Fruit fly (Drosophila melanogaster) Kc167 (cell line): Measurements from ENCODE around the gene CG14543.

Experiments
- Myc ChIP-seq: fragments of >200 bp; optimal IDR thresholded peaks from 2 replicates; lab custom pipeline; 2017; ENCODE audit warnings: missing external identifiers
- Sin3A ChIP-seq: fragments of >200 bp; optimal IDR thresholded peaks from 2 replicates; lab custom pipeline; 2018; ENCODE audit warnings: missing external identifiers
- h ChIP-seq: fragments of >200 bp; optimal IDR thresholded peaks from 3 replicates; lab custom pipeline; 2018; ENCODE audit warnings: missing external identifiers
- insv ChIP-seq: fragments of >200 bp; optimal IDR thresholded peaks from 3 replicates; lab custom pipeline; 2018; ENCODE audit warnings: missing external identifiers
- psq ChIP-seq: fragments of >200 bp; optimal IDR thresholded peaks from 2 replicates; lab custom pipeline; 2017; ENCODE audit warnings: missing external identifiers
- ttk ChIP-seq: sonication (Bioruptor generic); optimal IDR thresholded peaks from 2 replicates; lab custom pipeline; 2017; ENCODE audit warnings: missing external identifiers

DNA sequence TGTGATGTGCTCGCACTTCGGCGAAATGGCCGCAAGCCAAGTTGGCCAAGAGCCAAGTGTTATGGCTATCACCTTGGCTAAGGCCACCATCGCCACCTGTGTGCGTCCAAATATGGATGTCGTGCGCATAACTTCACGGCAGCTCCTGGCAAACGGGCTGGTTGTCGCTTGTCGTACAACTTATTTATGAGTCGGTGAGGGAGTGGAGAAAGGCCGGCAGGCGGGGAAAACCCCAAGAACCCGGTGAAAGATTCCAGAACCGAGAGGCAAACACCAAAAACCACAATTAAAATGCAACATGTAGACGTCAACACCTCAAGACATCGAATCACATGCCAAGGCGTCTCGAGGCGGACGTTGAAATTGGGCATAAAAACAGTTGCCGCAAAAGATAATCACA, 44.1 kb upstream of the CG14543 start:
- TF ChIP-seq Myc (no peak), h (lab: Kevin White, UChicago) (no peak), insv (lab: Kevin White, UChicago) (no peak), Sin3A (lab: Kevin White, UChicago) (no peak), ttk (lab: Kevin White, UChicago) (no peak), psq (lab: Kevin White, UChicago) (no peak)
